Worm (Caenorhabditis elegans): Measurements from ENCODE around the gene Y57A10A.31.

DNA sequence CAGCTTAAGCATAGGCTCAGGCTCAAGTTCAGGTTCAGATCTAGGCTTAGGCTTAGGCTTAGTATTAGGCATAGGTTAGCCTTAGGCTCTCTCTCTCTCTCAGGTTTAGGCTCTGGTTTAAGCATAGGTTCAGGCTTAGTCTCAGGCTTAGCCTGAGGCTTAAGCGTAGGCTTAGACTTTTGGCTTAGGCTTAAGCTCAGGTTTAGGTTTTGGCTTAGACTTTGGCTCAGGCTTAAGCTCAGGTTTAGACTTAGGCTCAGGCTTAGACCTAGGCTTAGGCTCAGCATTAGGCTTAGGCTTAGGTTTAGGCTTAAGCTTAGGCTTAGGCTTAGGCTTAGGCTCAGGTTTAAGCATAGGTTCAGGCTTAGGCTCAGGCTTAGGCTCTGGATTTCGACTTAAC, 54.5 kb downstream of the Y57A10A.31 start:
- TF ChIP-seq nfya-1 (tag; optimal IDR thresholded peaks at IDR 0.05) (no peak), ama-1 (optimal IDR thresholded peaks at IDR 0.05) (no peak)
